Fruit fly (Drosophila melanogaster) whole organism, embryonic: ENCODE data around the gene CG32708.
A peak's percentile ranks its signal among the peaks of the same experiment; 100 is the strongest.

Experiments
- Atf3 ChIP-seq: fragments of 200-800 bp; sonication (Bioruptor generic); optimal IDR thresholded peaks from 3 replicates; lab custom pipeline; 2016; ENCODE audit warnings: missing biosample characterization, missing genetic modification characterization
- B-H2 ChIP-seq: fragments of 200-800 bp; sonication (Bioruptor generic); optimal IDR thresholded peaks from 2 replicates; lab custom pipeline; 2018; ENCODE audit warnings: missing biosample characterization, mild to moderate bottlenecking, missing genetic modification characterization
- CG10543 ChIP-seq: fragments of 200-800 bp; sonication (Bioruptor generic); optimal IDR thresholded peaks from 3 replicates; lab custom pipeline; 2017; ENCODE audit warnings: missing biosample characterization, mild to moderate bottlenecking, missing genetic modification characterization, moderate library complexity
- CG12769 ChIP-seq: fragments of 200-800 bp; sonication (Bioruptor generic); optimal IDR thresholded peaks from 2 replicates; lab custom pipeline; 2019; ENCODE audit warnings: missing biosample characterization, mild to moderate bottlenecking, missing genetic modification characterization, moderate library complexity
- CG14014 ChIP-seq: fragments of 200-800 bp; sonication (Bioruptor generic); IDR thresholded peaks from 2 replicates; pipeline ENCODE4 v1.3.6; 2022; ENCODE audit warnings: missing biosample characterization, missing genetic modification characterization
- CG15514 ChIP-seq: fragments of 200-800 bp; sonication (Bioruptor generic); optimal IDR thresholded peaks from 3 replicates; lab custom pipeline; 2017; ENCODE audit warnings: missing biosample characterization, missing genetic modification characterization, mild to moderate bottlenecking, moderate library complexity, missing genetic modification reagents
- CG1603 ChIP-seq: fragments of 200-800 bp; sonication (Bioruptor generic); optimal IDR thresholded peaks from 2 replicates; lab custom pipeline; 2019; ENCODE audit warnings: missing biosample characterization, mild to moderate bottlenecking, missing genetic modification characterization, moderate library complexity
- CG17361 ChIP-seq: fragments of 200-800 bp; sonication (Bioruptor generic); IDR thresholded peaks from 3 replicates; pipeline ENCODE4 v1.3.6; 2022; ENCODE audit warnings: missing biosample characterization, missing genetic modification characterization
- CG17829 ChIP-seq: fragments of 200-800 bp; optimal IDR thresholded peaks from 2 replicates; lab custom pipeline; 2019; ENCODE audit warnings: missing biosample characterization, mild to moderate bottlenecking, missing genetic modification characterization, moderate library complexity
- CG18011 ChIP-seq: fragments of 200-800 bp; sonication (Bioruptor generic); optimal IDR thresholded peaks from 2 replicates; lab custom pipeline; 2017; ENCODE audit warnings: missing biosample characterization, missing genetic modification characterization, mild to moderate bottlenecking, moderate library complexity, missing genotype
- CG18476 ChIP-seq: fragments of 200-800 bp; sonication (Bioruptor generic); optimal IDR thresholded peaks from 2 replicates; lab custom pipeline; 2016; ENCODE audit warnings: missing biosample characterization, mild to moderate bottlenecking, missing genetic modification characterization
- CG2712 ChIP-seq: fragments of 200-800 bp; optimal IDR thresholded peaks from 3 replicates; lab custom pipeline; 2019; ENCODE audit warnings: missing biosample characterization, mild to moderate bottlenecking, missing genetic modification characterization, moderate library complexity
- CG3838 ChIP-seq: fragments of 200-800 bp; sonication (Bioruptor generic); optimal IDR thresholded peaks from 3 replicates; lab custom pipeline; 2016; ENCODE audit warnings: missing biosample characterization, missing genetic modification characterization
- CG42726 ChIP-seq: fragments of 200-800 bp; sonication (Bioruptor generic); IDR thresholded peaks from 2 replicates; pipeline ENCODE4 v1.3.6; 2022; ENCODE audit warnings: missing biosample characterization, missing genetic modification characterization; ENCODE audit not compliant: partially characterized antibody
- CG5180 ChIP-seq: fragments of 200-800 bp; sonication (Bioruptor generic); optimal IDR thresholded peaks from 3 replicates; lab custom pipeline; 2017; ENCODE audit warnings: missing biosample characterization, missing genetic modification characterization, mild to moderate bottlenecking, moderate library complexity, missing genetic modification reagents
- CG6683 ChIP-seq: fragments of 200-800 bp; sonication (Bioruptor generic); optimal IDR thresholded peaks from 2 replicates; lab custom pipeline; 2017; ENCODE audit warnings: missing biosample characterization, mild to moderate bottlenecking, missing genetic modification characterization, missing genetic modification reagents
- CG8281 ChIP-seq: fragments of 200-800 bp; sonication (Bioruptor generic); optimal IDR thresholded peaks from 2 replicates; lab custom pipeline; 2018; ENCODE audit warnings: missing biosample characterization, mild to moderate bottlenecking, missing genetic modification characterization, moderate library complexity
- CG9817 ChIP-seq: fragments of 200-800 bp; sonication (Bioruptor generic); optimal IDR thresholded peaks from 2 replicates; lab custom pipeline; 2018; ENCODE audit warnings: missing biosample characterization, mild to moderate bottlenecking, missing genetic modification characterization, moderate library complexity
- Doc2 ChIP-seq: fragments of 200-800 bp; sonication (Bioruptor generic); IDR thresholded peaks from 2 replicates; pipeline ENCODE4 v1.3.6; 2022; ENCODE audit warnings: missing biosample characterization, missing genetic modification characterization
- E2f1 ChIP-seq: fragments of 200-800 bp; sonication (Bioruptor generic); IDR thresholded peaks from 2 replicates; pipeline ENCODE4 v1.3.6; 2022; ENCODE audit warnings: missing biosample characterization, missing genetic modification characterization
- HLH54F ChIP-seq: fragments of 200-800 bp; sonication (Bioruptor generic); optimal IDR thresholded peaks from 3 replicates; lab custom pipeline; 2016; ENCODE audit warnings: missing biosample characterization, missing genetic modification characterization
- Mrtf ChIP-seq: fragments of 200-800 bp; sonication (Bioruptor generic); IDR thresholded peaks from 3 replicates; pipeline ENCODE4 v1.3.6; 2022; ENCODE audit warnings: missing biosample characterization, missing genetic modification characterization
- Myb ChIP-seq: fragments of 200-800 bp; sonication (Bioruptor generic); optimal IDR thresholded peaks from 2 replicates; lab custom pipeline; 2016; ENCODE audit warnings: missing biosample characterization, missing genetic modification characterization
- Scr ChIP-seq: fragments of 200-800 bp; sonication (Bioruptor generic); IDR thresholded peaks from 2 replicates; pipeline ENCODE4 v1.3.6; 2022; ENCODE audit warnings: missing biosample characterization, missing genetic modification characterization; ENCODE audit not compliant: partially characterized antibody
- Sox102F ChIP-seq: fragments of 200-800 bp; sonication (Bioruptor generic); optimal IDR thresholded peaks from 2 replicates; lab custom pipeline; 2018; ENCODE audit warnings: missing biosample characterization, mild to moderate bottlenecking, missing genetic modification characterization, moderate library complexity
- Ssrp ChIP-seq: fragments of 200-800 bp; sonication (Bioruptor generic); optimal IDR thresholded peaks from 2 replicates; lab custom pipeline; 2018; ENCODE audit warnings: missing biosample characterization, mild to moderate bottlenecking, missing genetic modification characterization, moderate library complexity
- Stat92E ChIP-seq, 3 experiments: fragments of >200 bp in 2 of 3; fragments of 200-800 bp in 1 of 3; sonication (Bioruptor generic) in 1 of 3; optimal IDR thresholded peaks; 2 replicates each; lab custom pipeline; 2017 to 2019; ENCODE audit warnings: missing biosample characterization in 3 of 3, missing genetic modification characterization in 3 of 3, mild to moderate bottlenecking in 1 of 3, moderate library complexity in 1 of 3
- Taf1 ChIP-seq: fragments of 200-800 bp; sonication (Bioruptor generic); IDR thresholded peaks from 2 replicates; pipeline ENCODE4 v1.3.6; 2022; ENCODE audit warnings: missing biosample characterization, missing genetic modification characterization
- cato ChIP-seq: fragments of 200-800 bp; sonication (Bioruptor generic); optimal IDR thresholded peaks from 2 replicates; lab custom pipeline; 2016; ENCODE audit warnings: missing biosample characterization, missing genetic modification characterization, borderline replicate concordance
- cwo ChIP-seq: fragments of 200-800 bp; sonication (Bioruptor generic); optimal IDR thresholded peaks from 3 replicates; lab custom pipeline; 2017; ENCODE audit warnings: missing biosample characterization, missing genetic modification characterization, mild to moderate bottlenecking, moderate library complexity, missing genetic modification reagents
- disco-r ChIP-seq: fragments of 200-800 bp; sonication (Bioruptor generic); optimal IDR thresholded peaks from 2 replicates; lab custom pipeline; 2016; ENCODE audit warnings: missing biosample characterization, missing genetic modification characterization
- ewg ChIP-seq: fragments of 200-800 bp; sonication (Bioruptor generic); optimal IDR thresholded peaks from 3 replicates; lab custom pipeline; 2017; ENCODE audit warnings: mild to moderate bottlenecking, missing biosample characterization, missing genetic modification reagents, missing genetic modification characterization
- fd3F ChIP-seq: fragments of 200-800 bp; sonication (Bioruptor generic); optimal IDR thresholded peaks from 2 replicates; lab custom pipeline; 2018; ENCODE audit warnings: missing biosample characterization, mild to moderate bottlenecking, missing genetic modification characterization, moderate library complexity
- gfzf ChIP-seq: fragments of 200-800 bp; sonication (Bioruptor generic); optimal IDR thresholded peaks from 2 replicates; lab custom pipeline; 2016; ENCODE audit warnings: missing biosample characterization, mild to moderate bottlenecking, missing genetic modification characterization, moderate library complexity
- hb ChIP-seq: fragments of 200-800 bp; sonication (Bioruptor generic); IDR thresholded peaks from 3 replicates; pipeline ENCODE4 v1.3.6; 2022; ENCODE audit warnings: missing biosample characterization, missing genetic modification characterization; ENCODE audit not compliant: partially characterized antibody
- hbn ChIP-seq: fragments of 200-800 bp; sonication (Bioruptor generic); IDR thresholded peaks from 2 replicates; pipeline ENCODE4 v1.3.6; 2022; ENCODE audit warnings: missing biosample characterization, missing genetic modification characterization; ENCODE audit not compliant: partially characterized antibody
- hkb ChIP-seq, 2 experiments: fragments of 200-800 bp in 1 of 2; fragments of >200 bp in 1 of 2; sonication (Bioruptor generic) in 1 of 2; IDR thresholded peaks in 1 of 2; optimal IDR thresholded peaks in 1 of 2; 2 replicates each; pipeline versions ENCODE4 v1.3.6 to Lab custom; 2017 to 2022; ENCODE audit warnings: missing biosample characterization in 1 of 2, missing genetic modification characterization in 1 of 2
- inv ChIP-seq: fragments of 200-800 bp; sonication (Bioruptor generic); IDR thresholded peaks from 2 replicates; pipeline ENCODE4 v1.3.6; 2022; ENCODE audit warnings: missing biosample characterization, missing genetic modification characterization; ENCODE audit not compliant: partially characterized antibody
- jumu ChIP-seq: fragments of 200-800 bp; sonication (Bioruptor generic); optimal IDR thresholded peaks from 3 replicates; lab custom pipeline; 2016; ENCODE audit warnings: missing biosample characterization, missing genetic modification characterization
- kay ChIP-seq: fragments of 200-800 bp; sonication (Bioruptor generic); optimal IDR thresholded peaks from 2 replicates; lab custom pipeline; 2016; ENCODE audit warnings: missing biosample characterization, missing genetic modification characterization
- lola ChIP-seq, 3 experiments: fragments of >200 bp in 2 of 3; fragments of 200-800 bp in 1 of 3; sonication (Bioruptor generic) in 1 of 3; optimal IDR thresholded peaks; 2 replicates each; lab custom pipeline; 2017 to 2019; ENCODE audit warnings: missing biosample characterization in 3 of 3, missing genetic modification characterization in 3 of 3, mild to moderate bottlenecking in 1 of 3, moderate library complexity in 1 of 3
- prd ChIP-seq, 3 experiments: fragments of >200 bp in 2 of 3; fragments of 200-800 bp in 1 of 3; sonication (Bioruptor generic) in 1 of 3; optimal IDR thresholded peaks in 2 of 3; IDR thresholded peaks in 1 of 3; 2 replicates in 2 of 3; 3 replicates in 1 of 3; pipeline versions ENCODE4 v1.3.6 to Lab custom; 2017 to 2022; ENCODE audit warnings: missing biosample characterization in 1 of 3, missing genetic modification characterization in 1 of 3
- sob ChIP-seq: fragments of 200-800 bp; sonication (Bioruptor generic); IDR thresholded peaks from 2 replicates; pipeline ENCODE4 v1.3.6; 2022; ENCODE audit warnings: missing biosample characterization, missing genetic modification characterization
- tna ChIP-seq: fragments of 200-800 bp; sonication (Bioruptor generic); IDR thresholded peaks from 2 replicates; pipeline ENCODE4 v1.3.6; 2022; ENCODE audit warnings: missing biosample characterization, missing genetic modification characterization; ENCODE audit not compliant: partially characterized antibody
- trem ChIP-seq: fragments of 200-800 bp; optimal IDR thresholded peaks from 3 replicates; lab custom pipeline; 2019; ENCODE audit warnings: missing biosample characterization, mild to moderate bottlenecking, missing genetic modification characterization, moderate library complexity
- tup ChIP-seq: fragments of 200-800 bp; sonication (Bioruptor generic); optimal IDR thresholded peaks from 2 replicates; lab custom pipeline; 2016; ENCODE audit warnings: missing biosample characterization, mild to moderate bottlenecking, missing genetic modification characterization, moderate library complexity
- zf30C ChIP-seq: fragments of 200-800 bp; sonication (Bioruptor generic); optimal IDR thresholded peaks from 3 replicates; lab custom pipeline; 2018; ENCODE audit warnings: missing biosample characterization, mild to moderate bottlenecking, missing genetic modification characterization
- zfh1 ChIP-seq: fragments of 200-800 bp; sonication (Bioruptor generic); IDR thresholded peaks from 3 replicates; pipeline ENCODE4 v1.3.6; 2022; ENCODE audit warnings: missing biosample characterization, missing genetic modification characterization

The CG32708 gene

DNA sequence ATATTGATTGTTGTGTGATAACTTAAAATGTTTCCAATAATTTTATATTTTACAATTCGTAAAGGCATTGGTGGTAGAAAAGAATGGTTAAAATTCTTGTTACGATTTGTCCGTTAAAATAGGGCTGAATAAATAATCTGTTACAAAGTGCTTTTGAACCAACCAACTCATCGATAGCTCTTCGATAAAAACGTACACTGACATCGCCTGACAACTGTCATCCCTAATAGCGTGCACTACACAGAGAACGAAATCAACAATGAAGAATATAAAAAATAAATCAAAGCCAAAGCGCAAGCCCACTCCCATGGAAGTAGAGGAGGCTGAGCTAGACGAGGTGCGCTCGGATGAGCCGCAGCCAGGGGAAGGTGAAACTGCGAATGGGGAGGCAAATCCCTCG, at the start of gene CG32708 (continued):
- TF ChIP-seq hkb (optimal IDR thresholded peaks at IDR 0.05; lab: Kevin White, UChicago): no peak
- no peak for TF ChIP-seq hkb (GFP tag; IDR thresholded peaks at IDR 0.05; lab: Robert Waterston, UW)
- no peak for TF ChIP-seq cwo (GFP tag; lab: Kevin White, UChicago)
- TF ChIP-seq jumu (GFP tag; lab: Kevin White, UChicago): no peak
- no peak for TF ChIP-seq prd (optimal IDR thresholded peaks at IDR 0.05; lab: Kevin White, UChicago)
- TF ChIP-seq prd (GFP tag; IDR thresholded peaks at IDR 0.05; lab: Robert Waterston, UW): no peak
- TF ChIP-seq CG10543 (GFP tag; lab: Kevin White, UChicago): no peak
- TF ChIP-seq HLH54F (GFP tag; lab: Kevin White, UChicago): peak; percentile 4
- TF ChIP-seq Taf1 (GFP tag; lab: Robert Waterston, UW): no peak
- TF ChIP-seq kay: no peak
- no peak for TF ChIP-seq CG5180 (GFP tag; lab: Kevin White, UChicago)
- peak; percentile 20 for TF ChIP-seq trem (tag; lab: Kevin White, UChicago)
- TF ChIP-seq Doc2: no peak
- no peak for TF ChIP-seq zfh1 (GFP tag; lab: Robert Waterston, UW)
- no peak; the same call in none of the 2 replicates for TF ChIP-seq hbn (GFP tag; lab: Robert Waterston, UW)
- no peak for TF ChIP-seq lola (GFP tag; optimal IDR thresholded peaks at IDR 0.05; lab: Kevin White, UChicago)
- TF ChIP-seq CG17829 (tag; lab: Kevin White, UChicago): no peak
- no peak for TF ChIP-seq Stat92E (GFP tag; optimal IDR thresholded peaks at IDR 0.05; lab: Kevin White, UChicago)
- no peak for TF ChIP-seq Atf3
- TF ChIP-seq CG8281: no peak
- TF ChIP-seq sob (GFP tag; lab: Robert Waterston, UW): no peak
- no peak for TF ChIP-seq CG17361 (GFP tag; lab: Robert Waterston, UW)
- no peak for TF ChIP-seq E2f1 (GFP tag; lab: Robert Waterston, UW)
- no peak for TF ChIP-seq CG9817 (tag; lab: Kevin White, UChicago)
- TF ChIP-seq CG42726 (GFP tag; lab: Robert Waterston, UW): peak; percentile 20; the same call in 1 of the 2 replicates
- TF ChIP-seq CG14014: no peak
- no peak for TF ChIP-seq CG12769 (tag; lab: Kevin White, UChicago)
- no peak for TF ChIP-seq CG18476
- TF ChIP-seq disco-r: no peak
- TF ChIP-seq gfzf (GFP tag; lab: Kevin White, UChicago): no peak
- TF ChIP-seq Myb (GFP tag; lab: Kevin White, UChicago): peak; percentile 94
- no peak for TF ChIP-seq Ssrp (tag; lab: Kevin White, UChicago)
- no peak for TF ChIP-seq tup (GFP tag; lab: Kevin White, UChicago)
- TF ChIP-seq cato (GFP tag; lab: Kevin White, UChicago): no peak
- TF ChIP-seq CG18011 (GFP tag; lab: Kevin White, UChicago): no peak
- TF ChIP-seq ewg (GFP tag; lab: Kevin White, UChicago): no peak
- TF ChIP-seq CG15514 (GFP tag; lab: Kevin White, UChicago): peak; percentile 81
- TF ChIP-seq inv: peak; percentile 54
- TF ChIP-seq CG3838 (GFP tag; lab: Kevin White, UChicago): no peak
- no peak for TF ChIP-seq CG6683 (GFP tag; lab: Kevin White, UChicago)
- peak; percentile 58; the same call in 2 of the 3 replicates for TF ChIP-seq hb (GFP tag; lab: Robert Waterston, UW)
- no peak for TF ChIP-seq Sox102F (GFP tag; lab: Kevin White, UChicago)
- no peak for TF ChIP-seq zf30C (GFP tag; lab: Kevin White, UChicago)
- peak; percentile 70 for TF ChIP-seq Scr (GFP tag; lab: Robert Waterston, UW)
- no peak for TF ChIP-seq CG1603
- 0 out of 2 replicates have a peak, but pooled peaks have one; percentile 48 for TF ChIP-seq tna
- peak; percentile 4 for TF ChIP-seq CG2712 (tag; lab: Kevin White, UChicago)
- no peak for TF ChIP-seq fd3F (GFP tag; lab: Kevin White, UChicago)
- TF ChIP-seq B-H2 (GFP tag; lab: Kevin White, UChicago): no peak
- no peak for TF ChIP-seq Mrtf (GFP tag; lab: Robert Waterston, UW)
